Fruit fly (Drosophila melanogaster) whole organism, embryonic: ENCODE results near the gene dpr20.

Experiments used
- Asciz ChIP-seq: fragments of 200-800 bp; sonication (Bioruptor generic); optimal IDR thresholded peaks from 2 replicates; lab custom pipeline; 2017; ENCODE audit warnings: missing biosample characterization, mild to moderate bottlenecking, missing genetic modification characterization, missing genetic modification reagents
- Bdp1 ChIP-seq: fragments of 200-800 bp; sonication (Bioruptor generic); optimal IDR thresholded peaks from 3 replicates; lab custom pipeline; 2016; ENCODE audit warnings: missing biosample characterization, missing genetic modification characterization
- CG1024 ChIP-seq: fragments of 200-800 bp; sonication (Bioruptor generic); IDR thresholded peaks from 2 replicates; pipeline ENCODE4 v1.3.6; 2022; ENCODE audit warnings: missing biosample characterization, missing genetic modification characterization
- CG10366 ChIP-seq: fragments of 200-800 bp; sonication (Bioruptor generic); IDR thresholded peaks from 2 replicates; pipeline ENCODE4 v1.3.6; 2022; ENCODE audit warnings: missing biosample characterization, missing genetic modification characterization
- CG11093 ChIP-seq: fragments of 200-800 bp; sonication (Bioruptor generic); IDR thresholded peaks from 3 replicates; pipeline ENCODE4 v1.3.6; 2022; ENCODE audit warnings: missing biosample characterization, missing genetic modification characterization
- CG11456 ChIP-seq: fragments of 200-800 bp; sonication (Bioruptor generic); IDR thresholded peaks from 3 replicates; pipeline ENCODE4 v1.3.6; 2022; ENCODE audit warnings: missing biosample characterization, missing genetic modification characterization
- CG13775 ChIP-seq: fragments of 200-800 bp; sonication (Bioruptor generic); optimal IDR thresholded peaks from 3 replicates; lab custom pipeline; 2017; ENCODE audit warnings: missing biosample characterization, mild to moderate bottlenecking, missing genetic modification characterization
- CG14050 ChIP-seq: fragments of 200-800 bp; sonication (Bioruptor generic); IDR thresholded peaks from 3 replicates; pipeline ENCODE4 v1.3.6; 2022; ENCODE audit warnings: missing biosample characterization, missing genetic modification characterization
- CG1602 ChIP-seq: fragments of 200-800 bp; sonication (Bioruptor generic); optimal IDR thresholded peaks from 3 replicates; lab custom pipeline; 2016; ENCODE audit warnings: missing biosample characterization, missing genetic modification characterization
- CG18764 ChIP-seq: fragments of 200-800 bp; sonication (Bioruptor generic); optimal IDR thresholded peaks from 3 replicates; lab custom pipeline; 2016; ENCODE audit warnings: missing biosample characterization, missing genetic modification characterization
- CG2129 ChIP-seq: fragments of 200-800 bp; sonication (Bioruptor generic); IDR thresholded peaks from 2 replicates; pipeline ENCODE4 v1.3.6; 2022; ENCODE audit warnings: missing biosample characterization, missing genetic modification characterization; ENCODE audit not compliant: partially characterized antibody
- CG2678 ChIP-seq: fragments of 200-800 bp; sonication (Bioruptor generic); optimal IDR thresholded peaks from 3 replicates; lab custom pipeline; 2019; ENCODE audit warnings: missing biosample characterization, mild to moderate bottlenecking, missing genetic modification characterization, moderate library complexity
- CG2712 ChIP-seq: fragments of 200-800 bp; optimal IDR thresholded peaks from 3 replicates; lab custom pipeline; 2019; ENCODE audit warnings: missing biosample characterization, mild to moderate bottlenecking, missing genetic modification characterization, moderate library complexity
- CG30020 ChIP-seq: fragments of 200-800 bp; optimal IDR thresholded peaks from 2 replicates; lab custom pipeline; 2019; ENCODE audit warnings: missing biosample characterization, mild to moderate bottlenecking, missing genetic modification characterization, moderate library complexity
- CG3163 ChIP-seq: fragments of 200-800 bp; sonication (Bioruptor generic); optimal IDR thresholded peaks from 3 replicates; lab custom pipeline; 2016; ENCODE audit warnings: missing biosample characterization, missing genetic modification characterization
- CG34376 ChIP-seq: fragments of 200-800 bp; sonication (Bioruptor generic); optimal IDR thresholded peaks from 2 replicates; lab custom pipeline; 2018; ENCODE audit warnings: missing biosample characterization, mild to moderate bottlenecking, missing genetic modification characterization
- CG3847 ChIP-seq: fragments of 200-800 bp; sonication (Bioruptor generic); IDR thresholded peaks from 2 replicates; pipeline ENCODE4 v1.3.6; 2022; ENCODE audit warnings: missing biosample characterization, missing genetic modification characterization
- CG4360 ChIP-seq: fragments of 200-800 bp; sonication (Bioruptor generic); IDR thresholded peaks from 2 replicates; pipeline ENCODE4 v1.3.6; 2022; ENCODE audit warnings: missing biosample characterization, missing genetic modification characterization
- CG4424 ChIP-seq: fragments of 200-800 bp; sonication (Bioruptor generic); optimal IDR thresholded peaks from 3 replicates; lab custom pipeline; 2016; ENCODE audit warnings: missing biosample characterization, missing genetic modification characterization
- CG6683 ChIP-seq: fragments of 200-800 bp; sonication (Bioruptor generic); optimal IDR thresholded peaks from 2 replicates; lab custom pipeline; 2017; ENCODE audit warnings: missing biosample characterization, mild to moderate bottlenecking, missing genetic modification characterization, missing genetic modification reagents
- CG6813 ChIP-seq: fragments of 200-800 bp; sonication (Bioruptor generic); optimal IDR thresholded peaks from 2 replicates; lab custom pipeline; 2017; ENCODE audit warnings: missing biosample characterization, missing genetic modification characterization, mild to moderate bottlenecking, moderate library complexity, missing genetic modification reagents
- CG9727 ChIP-seq: fragments of 200-800 bp; sonication (Bioruptor generic); optimal IDR thresholded peaks from 3 replicates; lab custom pipeline; 2017; ENCODE audit warnings: missing biosample characterization, mild to moderate bottlenecking, missing genetic modification characterization
- CG9797 ChIP-seq: fragments of 200-800 bp; sonication (Bioruptor generic); optimal IDR thresholded peaks from 3 replicates; lab custom pipeline; 2018; ENCODE audit warnings: missing biosample characterization, mild to moderate bottlenecking, missing genetic modification characterization
- D ChIP-seq, 2 experiments: fragments of 200-800 bp in 1 of 2; fragments of >200 bp in 1 of 2; sonication (Bioruptor generic) in 1 of 2; optimal IDR thresholded peaks; 2 replicates in 1 of 2; 3 replicates in 1 of 2; lab custom pipeline; 2017; ENCODE audit warnings: mild to moderate bottlenecking in 1 of 2, missing biosample characterization in 1 of 2, missing genetic modification characterization in 1 of 2, missing genetic modification reagents in 1 of 2
- Doc3 ChIP-seq: fragments of 200-800 bp; sonication (Bioruptor generic); IDR thresholded peaks from 3 replicates; pipeline ENCODE4 v1.3.6; 2022; ENCODE audit warnings: missing biosample characterization, missing genetic modification characterization; ENCODE audit not compliant: partially characterized antibody
- Fer3 ChIP-seq: fragments of 200-800 bp; sonication (Bioruptor generic); optimal IDR thresholded peaks from 2 replicates; lab custom pipeline; 2018; ENCODE audit warnings: missing biosample characterization, mild to moderate bottlenecking, missing genetic modification characterization, moderate library complexity
- Gug ChIP-seq: fragments of 200-800 bp; sonication (Bioruptor generic); IDR thresholded peaks from 4 replicates; pipeline ENCODE4 v1.3.6; 2022; ENCODE audit warnings: missing biosample characterization, missing genetic modification characterization
- H2.0 ChIP-seq: fragments of 200-800 bp; sonication (Bioruptor generic); IDR thresholded peaks from 2 replicates; pipeline ENCODE4 v1.3.6; 2022; ENCODE audit warnings: missing biosample characterization, missing genetic modification characterization
- Hr39 ChIP-seq: fragments of >200 bp; optimal IDR thresholded peaks from 2 replicates; lab custom pipeline; 2017
- Lim3 ChIP-seq: fragments of 200-800 bp; sonication (Bioruptor generic); IDR thresholded peaks from 2 replicates; pipeline ENCODE4 v1.3.6; 2022; ENCODE audit warnings: missing biosample characterization, missing genetic modification characterization
- NC2β ChIP-seq: fragments of 200-800 bp; sonication (Bioruptor generic); optimal IDR thresholded peaks from 2 replicates; lab custom pipeline; 2016; ENCODE audit warnings: missing biosample characterization, missing genetic modification characterization
- Rx ChIP-seq: fragments of 200-800 bp; sonication (Bioruptor generic); IDR thresholded peaks from 2 replicates; pipeline ENCODE4 v1.3.6; 2022; ENCODE audit warnings: missing biosample characterization, missing genetic modification characterization
- Spps ChIP-seq: fragments of 200-800 bp; sonication (Bioruptor generic); optimal IDR thresholded peaks from 2 replicates; lab custom pipeline; 2018; ENCODE audit warnings: missing biosample characterization, mild to moderate bottlenecking, missing genetic modification characterization
- az2 ChIP-seq: fragments of 200-800 bp; sonication (Bioruptor generic); optimal IDR thresholded peaks from 3 replicates; lab custom pipeline; 2016; ENCODE audit warnings: missing biosample characterization, missing genetic modification characterization
- ci ChIP-seq: fragments of 200-800 bp; sonication (Bioruptor generic); IDR thresholded peaks from 3 replicates; pipeline ENCODE4 v1.3.6; 2022; ENCODE audit warnings: missing biosample characterization, missing genetic modification characterization
- fru ChIP-seq: fragments of >200 bp; optimal IDR thresholded peaks from 2 replicates; lab custom pipeline; 2017
- fu2 ChIP-seq: fragments of 200-800 bp; sonication (Bioruptor generic); optimal IDR thresholded peaks from 2 replicates; lab custom pipeline; 2016; ENCODE audit warnings: missing biosample characterization, missing genetic modification characterization
- gce ChIP-seq: fragments of 200-800 bp; sonication (Bioruptor generic); IDR thresholded peaks from 3 replicates; pipeline ENCODE4 v1.3.6; 2022; ENCODE audit warnings: missing biosample characterization, missing genetic modification characterization
- gcm ChIP-seq: fragments of 200-800 bp; sonication (Bioruptor generic); optimal IDR thresholded peaks from 2 replicates; lab custom pipeline; 2019; ENCODE audit warnings: missing biosample characterization, mild to moderate bottlenecking, missing genetic modification characterization, moderate library complexity
- grau ChIP-seq: fragments of 200-800 bp; optimal IDR thresholded peaks from 3 replicates; lab custom pipeline; 2019; ENCODE audit warnings: missing biosample characterization, mild to moderate bottlenecking, missing genetic modification characterization, moderate library complexity
- grn ChIP-seq: fragments of 200-800 bp; sonication (Bioruptor generic); optimal IDR thresholded peaks from 3 replicates; lab custom pipeline; 2017; ENCODE audit warnings: missing biosample characterization, missing genetic modification characterization
- ham ChIP-seq: fragments of 200-800 bp; sonication (Bioruptor generic); IDR thresholded peaks from 2 replicates; pipeline ENCODE4 v1.3.6; 2022; ENCODE audit warnings: missing biosample characterization, missing genetic modification characterization
- pfk ChIP-seq: fragments of 200-800 bp; sonication (Bioruptor generic); optimal IDR thresholded peaks from 2 replicates; lab custom pipeline; 2018; ENCODE audit warnings: missing biosample characterization, mild to moderate bottlenecking, missing genetic modification characterization, moderate library complexity
- pita ChIP-seq: fragments of 200-800 bp; sonication (Bioruptor generic); optimal IDR thresholded peaks from 2 replicates; lab custom pipeline; 2017; ENCODE audit warnings: missing biosample characterization, mild to moderate bottlenecking, missing genetic modification characterization
- ro ChIP-seq: fragments of 200-800 bp; sonication (Bioruptor generic); IDR thresholded peaks from 2 replicates; pipeline ENCODE4 v1.3.6; 2022; ENCODE audit warnings: missing biosample characterization, missing genetic modification characterization
- sens-2 ChIP-seq: fragments of 200-800 bp; sonication (Bioruptor generic); IDR thresholded peaks from 2 replicates; pipeline ENCODE4 v1.3.6; 2022; ENCODE audit warnings: missing biosample characterization, missing genetic modification characterization
- sob ChIP-seq: fragments of 200-800 bp; sonication (Bioruptor generic); IDR thresholded peaks from 2 replicates; pipeline ENCODE4 v1.3.6; 2022; ENCODE audit warnings: missing biosample characterization, missing genetic modification characterization
- stc ChIP-seq: fragments of 200-800 bp; sonication (Bioruptor generic); IDR thresholded peaks from 2 replicates; pipeline ENCODE4 v1.3.6; 2022; ENCODE audit warnings: missing biosample characterization, missing genetic modification characterization
- tup ChIP-seq: fragments of 200-800 bp; sonication (Bioruptor generic); optimal IDR thresholded peaks from 2 replicates; lab custom pipeline; 2016; ENCODE audit warnings: missing biosample characterization, mild to moderate bottlenecking, missing genetic modification characterization, moderate library complexity

dpr20 gene

dm6 chr3L:857063-858015 is at the start of gene dpr20 (continued):
- TF ChIP-seq CG9797 (no peak), CG3163 (GFP tag; lab: Kevin White, UChicago) (no peak), fru (lab: Kevin White, UChicago) (no peak), grau (tag; lab: Kevin White, UChicago) (peak; percentile 94), CG14050 (GFP tag; lab: Robert Waterston, UW) (peak; percentile 74), CG4360 (GFP tag; lab: Robert Waterston, UW) (peak; percentile 52), Asciz (GFP tag; lab: Kevin White, UChicago) (peak; percentile 10), pfk (GFP tag; lab: Kevin White, UChicago) (no peak), CG30020 (no peak), CG18764 (GFP tag; lab: Kevin White, UChicago) (peak; percentile 32), CG2129 (GFP tag; lab: Robert Waterston, UW) (no peak), CG10366 (GFP tag; lab: Robert Waterston, UW) (peak; percentile 89), CG6683 (GFP tag; lab: Kevin White, UChicago) (peak; percentile 49), CG34376 (peak; percentile 56), grn (no peak), CG13775 (GFP tag; lab: Kevin White, UChicago) (peak; percentile 35), Lim3 (GFP tag; lab: Robert Waterston, UW) (no peak), CG1024 (GFP tag; lab: Robert Waterston, UW) (peak; percentile 50), Hr39 (lab: Kevin White, UChicago) (no peak), CG3847 (GFP tag; lab: Robert Waterston, UW) (peak; percentile 79), gce (GFP tag; lab: Robert Waterston, UW) (peak; percentile 82), pita (peak; percentile 35), fu2 (GFP tag; lab: Kevin White, UChicago) (peak; percentile 69), CG2678 (tag; lab: Kevin White, UChicago) (peak; percentile 82), Doc3 (GFP tag; lab: Robert Waterston, UW) (no peak), sob (GFP tag; lab: Robert Waterston, UW) (peak; percentile 91), H2.0 (GFP tag; lab: Robert Waterston, UW) (peak; percentile 85), Fer3 (tag; lab: Kevin White, UChicago) (peak; percentile 82), NC2β (GFP tag; lab: Kevin White, UChicago) (peak; percentile 53), CG11093 (GFP tag; lab: Robert Waterston, UW) (peak; percentile 85), ci (GFP tag; lab: Robert Waterston, UW) (peak; percentile 93), Gug (GFP tag; lab: Robert Waterston, UW) (peak; percentile 93), ro (peak; percentile 77), Spps (tag; lab: Kevin White, UChicago) (no peak), CG6813 (GFP tag; lab: Kevin White, UChicago) (peak; percentile 46), CG11456 (peak; percentile 95), CG2712 (tag; lab: Kevin White, UChicago) (peak; percentile 60), D (optimal IDR thresholded peaks at IDR 0.05; lab: Kevin White, UChicago) (no peak), D (GFP tag; optimal IDR thresholded peaks at IDR 0.05; lab: Kevin White, UChicago) (peak; percentile 27), Rx (GFP tag; lab: Robert Waterston, UW) (peak; percentile 85), CG4424 (GFP tag; lab: Kevin White, UChicago) (peak; percentile 31), tup (peak; percentile 12), az2 (GFP tag; lab: Kevin White, UChicago) (peak; percentile 65), CG9727 (GFP tag; lab: Kevin White, UChicago) (peak; percentile 39), Bdp1 (GFP tag; lab: Kevin White, UChicago) (peak; percentile 45), ham (GFP tag; lab: Robert Waterston, UW) (no peak), CG1602 (GFP tag; lab: Kevin White, UChicago) (peak; percentile 52), sens-2 (peak; percentile 79), gcm (GFP tag; lab: Kevin White, UChicago) (peak; percentile 22), stc (peak; percentile 90)
